Fruit fly (Drosophila melanogaster) ovary, adult (tissue): ENCODE results near the gene CG44094.
A peak's percentile ranks its signal among the peaks of the same experiment; 100 is the strongest.

Source experiments
- CG17801 ChIP-seq: fragments of 200-800 bp; optimal IDR thresholded peaks from 2 replicates; lab custom pipeline; 2019; ENCODE audit warnings: missing biosample characterization, mild to moderate bottlenecking, missing genetic modification characterization, moderate library complexity; ENCODE audit not compliant: partially characterized antibody

Gene CG44094

dm6 chr3R:14575718-14576187, 658 bp downstream of the CG44094 start, which contains the start of gene CG7987:
Gene CG7987, minus strand, starts transcription at chr3R:14575887.
- no peak for TF ChIP-seq CG17801

DNA sequence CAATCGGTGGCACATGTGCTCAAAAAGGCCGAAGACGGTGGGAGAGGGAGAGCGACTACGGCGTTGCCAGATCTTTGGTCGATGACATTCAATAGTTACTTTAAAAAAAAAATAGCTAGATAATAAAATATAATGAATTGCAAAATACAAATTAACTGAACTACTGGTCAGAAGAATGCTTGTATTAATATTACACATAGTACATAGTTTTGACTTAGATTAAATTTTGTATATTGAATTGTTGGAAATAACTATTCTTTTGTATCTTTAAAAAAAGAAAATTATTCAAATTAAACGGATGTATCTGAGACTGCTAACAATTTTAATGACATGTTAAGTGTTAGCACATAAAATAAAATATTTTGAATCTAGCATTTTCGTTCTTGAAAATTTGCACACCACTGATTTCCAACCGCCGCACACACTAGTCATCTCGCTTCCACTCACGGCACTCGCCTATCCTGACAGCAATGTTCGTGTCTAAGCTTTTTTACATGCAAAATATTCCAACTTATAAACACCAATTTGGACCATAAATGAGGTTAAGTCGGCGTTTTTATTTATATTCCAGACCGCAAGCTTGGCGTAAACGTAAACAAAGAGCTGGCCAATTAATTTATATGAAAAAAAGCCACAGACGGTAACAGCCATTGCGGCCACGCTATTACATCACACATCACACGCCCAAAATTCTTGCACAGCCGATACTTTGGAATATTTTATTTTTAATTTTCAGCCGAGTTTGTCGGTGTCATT, 1.3 kb downstream of the CG44094 start:
- peak; percentile 61 for TF ChIP-seq CG17801

dm6 chr3R:14569411-14570107, 6.9 kb downstream of the CG44094 start, which contains the start of gene Cys:
Gene Cys, minus strand, starts transcription at chr3R:14569644.
- TF ChIP-seq CG17801: no peak

DNA sequence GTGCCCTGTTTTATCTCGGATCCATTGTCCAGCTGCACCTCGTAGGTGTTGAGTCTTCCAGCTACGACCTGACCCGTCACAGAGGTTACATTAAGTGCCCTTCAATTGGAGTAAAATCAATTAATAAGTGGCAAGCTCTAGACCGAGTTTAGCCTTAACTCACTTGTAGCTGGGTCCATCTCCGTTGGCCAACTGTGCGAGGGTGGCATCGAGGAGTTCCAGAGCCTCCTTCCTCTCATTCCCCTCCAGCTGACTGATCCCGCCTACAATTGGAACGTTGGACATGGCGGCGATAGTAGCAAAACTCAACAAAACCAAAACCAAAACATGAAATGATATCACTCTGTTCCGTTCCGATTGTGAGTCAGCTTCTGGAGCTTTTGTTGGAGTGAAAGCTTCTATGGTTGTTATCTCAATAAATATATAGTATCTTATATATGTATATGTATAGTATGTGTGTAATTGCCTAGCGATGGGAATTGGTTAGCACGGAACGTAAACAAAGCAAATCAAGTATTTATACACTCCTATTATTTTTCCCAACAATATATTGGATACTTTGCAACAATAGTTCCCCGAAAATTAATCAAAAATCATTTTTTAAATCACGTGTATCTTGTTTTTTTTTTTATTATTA, 7.8 kb downstream of the CG44094 start, which contains the start of gene CG8066:
CG8066 (minus strand) TSS at position 347 of the 637 bp plus-strand sequence.
- peak; percentile 25 for TF ChIP-seq CG17801

DNA sequence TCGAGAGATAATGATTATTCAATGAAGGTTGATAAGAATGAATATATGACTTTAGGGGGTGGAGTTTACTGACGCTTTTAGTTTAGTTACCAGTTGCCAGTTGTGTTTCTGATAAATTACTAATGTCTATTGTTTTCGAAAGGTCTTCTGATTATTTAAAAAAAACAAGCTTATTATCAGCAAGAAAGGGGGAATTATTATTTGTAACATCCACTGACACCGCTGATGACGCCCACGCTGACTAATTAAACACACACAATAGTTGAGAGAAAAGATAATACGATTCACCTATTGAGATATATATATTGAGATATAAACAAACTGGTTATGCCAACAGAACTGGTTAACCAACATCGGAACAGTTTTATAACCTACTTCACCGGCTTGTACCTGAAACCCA, 8.6 kb downstream of the CG44094 start:
- no peak for TF ChIP-seq CG17801

DNA sequence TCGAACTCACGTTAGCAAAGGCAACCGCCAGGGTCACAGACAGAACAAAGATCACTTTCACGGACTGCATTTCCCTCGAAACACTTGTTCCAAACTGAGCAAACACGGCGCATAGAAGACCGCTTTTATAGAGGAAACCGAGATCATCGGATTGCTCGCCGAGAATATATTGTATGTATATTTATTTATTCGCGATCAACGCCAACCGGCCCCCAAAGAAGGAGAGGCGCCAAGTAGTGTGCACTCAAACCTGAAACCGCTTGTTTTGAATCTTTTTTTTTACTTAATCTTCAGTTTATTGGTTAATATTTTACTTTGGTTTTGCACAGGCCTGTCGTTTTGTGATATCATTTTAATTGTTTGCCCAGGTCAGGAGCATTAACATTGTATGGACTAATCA, 9.1 kb downstream of the CG44094 start, which contains the start of gene CG31313:
CG31313 (minus strand) TSS at position 101 of the 400 bp plus-strand sequence.
- TF ChIP-seq CG17801: no peak

dm6 chr3R:14565065-14565977, 11.1 kb downstream of the CG44094 start, which contains the start of gene CG14852:
Gene CG14852, plus strand, starts transcription at chr3R:14565927.
- TF ChIP-seq CG17801: no peak

DNA sequence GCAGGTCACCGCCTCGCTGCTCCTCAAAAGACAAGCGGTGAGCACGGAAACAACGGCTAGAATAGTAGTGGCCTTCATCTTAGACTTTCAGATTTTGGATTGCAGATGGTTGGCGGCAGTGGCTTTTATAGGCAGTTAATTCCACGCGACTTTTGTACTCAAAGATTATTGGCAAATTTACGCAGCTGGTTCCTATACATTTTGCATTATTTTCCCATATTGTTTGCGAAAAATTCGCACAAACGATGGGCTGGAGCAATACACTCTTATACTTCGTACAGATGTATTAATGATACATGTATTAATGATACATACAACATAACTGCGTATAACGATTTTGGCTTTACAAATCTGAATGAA, 11.7 kb downstream of the CG44094 start, which contains the start of gene CG8087:
CG8087 (minus strand) TSS at position 101 of the 360 bp plus-strand sequence.
- no peak for TF ChIP-seq CG17801

DNA sequence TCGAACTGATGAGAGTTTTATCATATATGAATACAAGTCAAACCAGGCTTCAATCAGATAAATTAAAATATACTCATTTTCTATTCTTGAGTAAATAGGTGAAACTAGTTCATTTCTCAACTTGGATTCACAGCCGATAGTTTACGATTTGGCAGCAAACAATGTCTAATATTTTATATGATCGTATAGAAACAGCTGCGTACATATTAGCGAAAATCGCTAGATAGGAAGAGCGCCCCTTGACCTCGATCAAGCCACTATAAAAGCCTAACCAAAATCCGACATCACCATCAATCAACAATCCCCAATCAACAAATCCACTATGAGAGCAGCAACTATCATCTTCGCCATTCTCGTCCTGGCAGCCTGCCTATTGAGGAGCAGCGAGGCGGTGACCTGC, 14.4 kb downstream of the CG44094 start, which contains the start of gene CG14851:
CG14851 (plus strand) TSS at position 301 of the 400 bp plus-strand sequence.
- TF ChIP-seq CG17801: no peak

DNA sequence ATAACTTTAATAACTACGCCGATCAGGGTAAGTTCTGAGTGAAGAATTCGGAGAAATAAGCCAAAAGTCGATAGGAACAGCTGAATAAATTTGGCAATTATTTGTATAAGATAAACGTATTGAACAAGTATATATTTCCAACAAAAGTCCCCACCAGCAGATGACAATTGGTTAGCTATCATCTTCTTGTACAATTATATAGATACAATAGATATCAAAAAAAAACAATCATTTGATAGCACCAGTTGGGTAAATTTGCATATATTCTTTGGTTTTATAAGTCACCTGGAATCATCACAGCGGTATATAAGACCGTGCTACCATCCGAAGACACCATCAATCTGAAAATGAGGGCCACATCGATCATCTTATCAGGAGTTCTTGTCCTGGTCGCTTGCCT, 15.8 kb downstream of the CG44094 start, which contains the start of gene Jig:
Jig (plus strand) TSS at position 301 of the 400 bp plus-strand sequence.
- TF ChIP-seq CG17801: no peak

DNA sequence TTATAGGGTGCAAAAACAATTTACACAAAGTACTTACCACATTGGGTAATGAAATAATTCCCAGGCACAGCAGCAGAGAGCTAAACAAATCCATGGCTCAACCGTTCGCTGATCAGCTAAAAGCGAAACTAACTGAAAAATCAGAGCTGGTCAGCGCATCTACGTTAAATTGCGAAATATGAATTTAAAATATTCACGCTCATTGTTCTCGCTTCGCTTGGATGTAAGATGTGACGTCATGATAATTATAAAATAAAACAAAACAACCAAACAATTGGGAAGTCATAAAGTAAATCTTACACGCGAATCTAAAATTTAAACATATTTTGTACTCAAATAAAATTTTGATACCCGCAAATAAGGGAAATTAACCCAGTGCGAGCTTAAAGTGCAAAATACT, 16.5 kb downstream of the CG44094 start, which contains the start of gene CG14854:
CG14854 (minus strand) TSS at position 101 of the 400 bp plus-strand sequence.
- no peak for TF ChIP-seq CG17801

DNA sequence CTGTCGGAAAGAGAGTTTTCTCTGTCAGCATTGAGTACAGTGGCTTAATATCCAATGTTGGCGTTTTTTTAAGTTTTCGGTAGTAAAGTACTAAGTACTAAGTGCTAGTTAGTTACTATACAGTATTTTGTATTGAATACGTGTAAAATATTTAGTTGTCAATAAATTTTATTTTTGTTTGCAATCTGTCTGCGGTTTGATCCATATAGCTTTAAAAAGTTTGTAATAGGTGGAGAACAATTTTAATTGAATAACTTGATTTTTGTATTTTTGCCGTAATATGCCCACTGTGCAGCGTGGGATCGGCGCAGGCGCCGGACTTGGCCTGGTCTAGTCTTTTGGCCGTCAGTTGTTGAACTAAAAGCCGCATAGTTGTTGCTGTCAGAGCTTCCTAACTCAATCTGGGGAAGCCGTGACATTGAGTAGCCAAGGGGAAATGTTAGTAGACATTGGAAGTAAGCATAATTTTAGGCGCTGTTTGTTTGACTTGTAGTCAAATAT, 18.0 kb downstream of the CG44094 start:
- no peak for TF ChIP-seq CG17801

DNA sequence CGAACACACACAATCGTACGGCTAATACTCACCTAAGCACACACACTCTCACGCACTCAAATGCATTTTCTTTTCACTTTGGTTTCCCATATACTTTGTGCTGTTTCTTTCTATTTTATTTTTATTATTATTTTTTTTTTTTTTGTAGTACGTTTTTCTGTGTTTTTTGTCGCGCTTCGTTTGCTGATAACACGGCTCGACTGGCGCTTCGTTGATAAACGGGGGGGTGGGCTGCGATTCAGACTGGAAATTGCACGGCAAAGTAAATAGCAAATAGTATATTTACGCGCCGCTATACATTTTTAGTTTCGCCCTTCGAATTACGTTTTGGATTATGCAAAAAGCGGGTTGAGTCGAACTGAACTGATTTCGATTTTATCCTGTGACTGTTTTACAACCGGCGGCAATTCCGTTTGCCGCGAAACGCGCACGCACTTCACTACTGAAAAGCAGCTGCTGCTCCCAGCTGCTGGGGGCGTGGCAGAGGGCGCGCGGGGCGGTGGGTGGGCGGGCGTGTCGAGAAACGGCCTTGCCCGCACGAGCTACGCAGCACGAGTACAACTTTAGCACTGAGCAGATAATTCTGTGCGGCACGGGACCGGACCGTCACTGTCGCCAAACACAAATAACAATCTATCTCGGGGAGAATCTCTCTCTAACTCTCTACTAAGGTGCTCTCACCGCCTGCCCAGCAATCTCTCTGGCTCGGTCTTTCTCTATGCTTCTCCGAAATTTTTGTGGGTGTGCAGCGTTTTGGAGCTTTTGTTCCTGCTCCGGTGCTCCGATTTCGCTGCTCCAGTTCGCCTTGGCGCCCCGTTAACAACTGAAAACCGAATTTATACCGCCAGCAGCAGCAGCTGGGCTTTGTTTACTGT, 18.7 kb downstream of the CG44094 start, which contains the start of gene Pde6:
Pde6 (minus strand) TSS at position 825 of the 875 bp plus-strand sequence.
- TF ChIP-seq CG17801: no peak

DNA sequence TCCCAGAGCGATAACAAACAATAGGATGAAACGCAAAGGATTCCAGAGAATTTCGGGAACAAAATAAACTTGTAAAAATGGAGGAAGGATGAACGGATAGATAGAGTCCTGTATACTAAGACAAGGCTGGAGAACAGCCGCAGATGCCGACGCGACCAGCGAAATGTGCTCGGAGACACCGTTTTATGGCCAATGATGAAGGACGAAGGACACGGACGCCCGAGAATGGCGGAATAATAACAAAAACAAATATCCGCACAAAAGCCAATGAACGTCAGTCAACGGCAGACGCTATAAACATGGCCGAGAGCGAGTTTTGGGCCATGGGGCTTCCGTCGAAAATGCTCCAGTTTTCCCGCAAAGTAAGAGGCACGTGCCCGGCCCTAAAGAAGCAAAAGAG, 21.4 kb downstream of the CG44094 start:
- no peak for TF ChIP-seq CG17801
